Fruit fly (Drosophila melanogaster) whole organism, embryonic: Measurements from ENCODE around the gene Art1.

Experiments
- Bteb2 ChIP-seq: fragments of 200-800 bp; sonication (Bioruptor generic); optimal IDR thresholded peaks from 2 replicates; lab custom pipeline; 2016; ENCODE audit warnings: missing biosample characterization, missing genetic modification characterization
- CG11093 ChIP-seq: fragments of 200-800 bp; sonication (Bioruptor generic); IDR thresholded peaks from 3 replicates; pipeline ENCODE4 v1.3.6; 2022; ENCODE audit warnings: missing biosample characterization, missing genetic modification characterization
- CG12299 ChIP-seq: fragments of 200-800 bp; sonication (Bioruptor generic); optimal IDR thresholded peaks from 2 replicates; lab custom pipeline; 2018; ENCODE audit warnings: missing biosample characterization, mild to moderate bottlenecking, missing genetic modification characterization
- CG1233 ChIP-seq: fragments of 200-800 bp; sonication (Bioruptor generic); optimal IDR thresholded peaks from 4 replicates; lab custom pipeline; 2018; ENCODE audit warnings: missing biosample characterization, mild to moderate bottlenecking, missing genetic modification characterization
- CG12659 ChIP-seq: fragments of 200-800 bp; sonication (Bioruptor generic); optimal IDR thresholded peaks from 3 replicates; lab custom pipeline; 2017; ENCODE audit warnings: mild to moderate bottlenecking, missing biosample characterization, missing genetic modification reagents, missing genetic modification characterization
- CG15479 ChIP-seq: fragments of 200-800 bp; sonication (Bioruptor generic); optimal IDR thresholded peaks from 3 replicates; lab custom pipeline; 2019; ENCODE audit warnings: missing biosample characterization, mild to moderate bottlenecking, missing genetic modification characterization, moderate library complexity
- CG1647 ChIP-seq: fragments of 200-800 bp; sonication (Bioruptor generic); optimal IDR thresholded peaks from 3 replicates; lab custom pipeline; 2016; ENCODE audit warnings: missing biosample characterization, missing genetic modification characterization
- CG17802 ChIP-seq: fragments of 200-800 bp; sonication (Bioruptor generic); optimal IDR thresholded peaks from 2 replicates; lab custom pipeline; 2018; ENCODE audit warnings: missing biosample characterization, mild to moderate bottlenecking, missing genetic modification characterization, moderate library complexity
- CG18011 ChIP-seq: fragments of 200-800 bp; sonication (Bioruptor generic); optimal IDR thresholded peaks from 2 replicates; lab custom pipeline; 2017; ENCODE audit warnings: missing biosample characterization, missing genetic modification characterization, mild to moderate bottlenecking, moderate library complexity, missing genotype
- CG18599 ChIP-seq: fragments of 200-800 bp; sonication (Bioruptor generic); optimal IDR thresholded peaks from 3 replicates; lab custom pipeline; 2017; ENCODE audit warnings: missing biosample characterization, missing genetic modification characterization, mild to moderate bottlenecking, moderate library complexity, missing genetic modification reagents
- CG3065 ChIP-seq: fragments of 200-800 bp; sonication (Bioruptor generic); optimal IDR thresholded peaks from 2 replicates; lab custom pipeline; 2016; ENCODE audit warnings: missing biosample characterization, missing genetic modification characterization
- CG4424 ChIP-seq: fragments of 200-800 bp; sonication (Bioruptor generic); optimal IDR thresholded peaks from 3 replicates; lab custom pipeline; 2016; ENCODE audit warnings: missing biosample characterization, missing genetic modification characterization
- CG5180 ChIP-seq: fragments of 200-800 bp; sonication (Bioruptor generic); optimal IDR thresholded peaks from 3 replicates; lab custom pipeline; 2017; ENCODE audit warnings: missing biosample characterization, missing genetic modification characterization, mild to moderate bottlenecking, moderate library complexity, missing genetic modification reagents
- CG5953 ChIP-seq: fragments of 200-800 bp; sonication (Bioruptor generic); IDR thresholded peaks from 2 replicates; pipeline ENCODE4 v1.3.6; 2022; ENCODE audit warnings: missing biosample characterization, missing genetic modification characterization
- CG6765 ChIP-seq: fragments of 200-800 bp; sonication (Bioruptor generic); optimal IDR thresholded peaks from 3 replicates; lab custom pipeline; 2017; ENCODE audit warnings: missing biosample characterization, mild to moderate bottlenecking, missing genetic modification characterization
- CTCF ChIP-seq: fragments of 200-800 bp; sonication (Bioruptor generic); optimal IDR thresholded peaks from 2 replicates; lab custom pipeline; 2017; ENCODE audit warnings: missing biosample characterization, mild to moderate bottlenecking, missing genetic modification characterization, moderate library complexity
- D ChIP-seq, 2 experiments: fragments of 200-800 bp in 1 of 2; fragments of >200 bp in 1 of 2; sonication (Bioruptor generic) in 1 of 2; optimal IDR thresholded peaks; 2 replicates in 1 of 2; 3 replicates in 1 of 2; lab custom pipeline; 2017; ENCODE audit warnings: mild to moderate bottlenecking in 1 of 2, missing biosample characterization in 1 of 2, missing genetic modification characterization in 1 of 2, missing genetic modification reagents in 1 of 2
- Dp ChIP-seq: fragments of 200-800 bp; sonication (Bioruptor generic); optimal IDR thresholded peaks from 2 replicates; lab custom pipeline; 2018; ENCODE audit warnings: missing biosample characterization, mild to moderate bottlenecking, missing genetic modification characterization, moderate library complexity
- Ets65A ChIP-seq: fragments of 200-800 bp; sonication (Bioruptor generic); peaks from one replicate; lab custom pipeline; 2016; ENCODE audit warnings: missing biosample characterization, missing genetic modification characterization
- Lpt ChIP-seq: fragments of >200 bp; optimal IDR thresholded peaks from 2 replicates; lab custom pipeline; 2018; ENCODE audit warnings: missing biosample characterization, missing genetic modification characterization
- Neu2 ChIP-seq: fragments of 200-800 bp; sonication (Bioruptor generic); optimal IDR thresholded peaks from 3 replicates; lab custom pipeline; 2016; ENCODE audit warnings: missing biosample characterization, missing genetic modification characterization, borderline replicate concordance
- Ptx1 ChIP-seq: fragments of 200-800 bp; sonication (Bioruptor generic); IDR thresholded peaks from 2 replicates; pipeline ENCODE4 v1.3.6; 2022; ENCODE audit warnings: missing biosample characterization, missing genetic modification characterization
- Side ChIP-seq: fragments of 200-800 bp; sonication (Bioruptor generic); optimal IDR thresholded peaks from 2 replicates; lab custom pipeline; 2016; ENCODE audit warnings: missing biosample characterization, missing genetic modification characterization
- Sox102F ChIP-seq: fragments of 200-800 bp; sonication (Bioruptor generic); optimal IDR thresholded peaks from 2 replicates; lab custom pipeline; 2018; ENCODE audit warnings: missing biosample characterization, mild to moderate bottlenecking, missing genetic modification characterization, moderate library complexity
- Sry-δ ChIP-seq: fragments of 200-800 bp; sonication (Bioruptor generic); optimal IDR thresholded peaks from 2 replicates; lab custom pipeline; 2016; ENCODE audit warnings: missing biosample characterization, missing genetic modification characterization
- ash1 ChIP-seq: fragments of 200-800 bp; sonication (Bioruptor generic); optimal IDR thresholded peaks from 2 replicates; lab custom pipeline; 2018; ENCODE audit warnings: missing biosample characterization, mild to moderate bottlenecking, missing genetic modification characterization
- ato ChIP-seq: fragments of 200-800 bp; sonication (Bioruptor generic); IDR thresholded peaks from 2 replicates; pipeline ENCODE4 v1.3.6; 2022; ENCODE audit warnings: missing biosample characterization, missing genetic modification characterization; ENCODE audit not compliant: partially characterized antibody
- az2 ChIP-seq: fragments of 200-800 bp; sonication (Bioruptor generic); optimal IDR thresholded peaks from 3 replicates; lab custom pipeline; 2016; ENCODE audit warnings: missing biosample characterization, missing genetic modification characterization
- crc ChIP-seq: fragments of 200-800 bp; sonication (Bioruptor generic); optimal IDR thresholded peaks from 2 replicates; lab custom pipeline; 2016; ENCODE audit warnings: missing biosample characterization, missing genetic modification characterization
- esg ChIP-seq: fragments of 200-800 bp; sonication (Bioruptor generic); conservative IDR thresholded peaks from 2 replicates; pipeline ENCODE4 v1.3.6; 2022; ENCODE audit warnings: missing biosample characterization, missing genetic modification characterization
- gcm ChIP-seq: fragments of 200-800 bp; sonication (Bioruptor generic); optimal IDR thresholded peaks from 2 replicates; lab custom pipeline; 2019; ENCODE audit warnings: missing biosample characterization, mild to moderate bottlenecking, missing genetic modification characterization, moderate library complexity
- grau ChIP-seq: fragments of 200-800 bp; optimal IDR thresholded peaks from 3 replicates; lab custom pipeline; 2019; ENCODE audit warnings: missing biosample characterization, mild to moderate bottlenecking, missing genetic modification characterization, moderate library complexity
- her ChIP-seq: fragments of 200-800 bp; sonication (Bioruptor generic); optimal IDR thresholded peaks from 2 replicates; lab custom pipeline; 2016; ENCODE audit warnings: missing biosample characterization, missing genetic modification characterization
- jing ChIP-seq: fragments of 200-800 bp; sonication (Bioruptor generic); optimal IDR thresholded peaks from 2 replicates; lab custom pipeline; 2018; ENCODE audit warnings: missing biosample characterization, mild to moderate bottlenecking, missing genetic modification characterization
- nmo ChIP-seq: fragments of 200-800 bp; sonication (Bioruptor generic); optimal IDR thresholded peaks from 2 replicates; lab custom pipeline; 2018; ENCODE audit warnings: missing biosample characterization, mild to moderate bottlenecking, missing genetic modification characterization, moderate library complexity
- pum ChIP-seq: fragments of 200-800 bp; sonication (Bioruptor generic); optimal IDR thresholded peaks from 2 replicates; lab custom pipeline; 2016; ENCODE audit warnings: missing biosample characterization, missing genetic modification characterization
- repo ChIP-seq: fragments of 200-800 bp; sonication (Bioruptor generic); optimal IDR thresholded peaks from 2 replicates; lab custom pipeline; 2016; ENCODE audit warnings: missing biosample characterization, missing genetic modification characterization
- salm ChIP-seq: fragments of 200-800 bp; sonication (Bioruptor generic); optimal IDR thresholded peaks from 2 replicates; lab custom pipeline; 2018; ENCODE audit warnings: missing biosample characterization, mild to moderate bottlenecking, missing genetic modification characterization
- shn ChIP-seq: fragments of 200-800 bp; sonication (Bioruptor generic); optimal IDR thresholded peaks from 3 replicates; lab custom pipeline; 2016; ENCODE audit warnings: missing biosample characterization, missing genetic modification characterization
- tx ChIP-seq: fragments of 200-800 bp; sonication (Bioruptor generic); optimal IDR thresholded peaks from 2 replicates; lab custom pipeline; 2016; ENCODE audit warnings: missing biosample characterization, missing genetic modification characterization
- vvl ChIP-seq: fragments of 200-800 bp; sonication (Bioruptor generic); IDR thresholded peaks from 2 replicates; pipeline ENCODE4 v1.3.6; 2022; ENCODE audit warnings: missing biosample characterization, missing genetic modification characterization

The Art1 gene

dm6 chr3R:10784058-10784499 is 3.9 kb downstream of the Art1 start, which contains the start of the genes mRpL37 and Rbp1 (continued):
- TF ChIP-seq Neu2 (GFP tag; lab: Kevin White, UChicago) (no peak), CG15479 (GFP tag; lab: Kevin White, UChicago) (no peak), vvl (GFP tag; lab: Robert Waterston, UW) (no peak; the same call in 1 of the 2 replicates), jing (GFP tag; lab: Kevin White, UChicago) (peak; percentile 1), Ptx1 (GFP tag; lab: Robert Waterston, UW) (peak; percentile 91), crc (GFP tag; lab: Kevin White, UChicago) (no peak), grau (tag; lab: Kevin White, UChicago) (peak; percentile 84), CG1647 (GFP tag; lab: Kevin White, UChicago) (peak; percentile 33), her (GFP tag; lab: Kevin White, UChicago) (no peak), CTCF (no peak), Dp (GFP tag; lab: Kevin White, UChicago) (peak; percentile 13), Sox102F (peak; percentile 73), CG11093 (GFP tag; lab: Robert Waterston, UW) (peak; percentile 80; the same call in 2 of the 3 replicates), ato (peak; percentile 30; the same call in 1 of the 2 replicates), CG5953 (GFP tag; lab: Robert Waterston, UW) (no peak), nmo (GFP tag; lab: Kevin White, UChicago) (peak; percentile 92), Bteb2 (GFP tag; lab: Kevin White, UChicago) (peak; percentile 54), CG18011 (GFP tag; lab: Kevin White, UChicago) (peak; percentile 55), az2 (GFP tag; lab: Kevin White, UChicago) (peak; percentile 77), salm (tag; lab: Kevin White, UChicago) (peak; percentile 23), pum (peak; percentile 71), D (optimal IDR thresholded peaks at IDR 0.05; lab: Kevin White, UChicago) (no peak), D (GFP tag; optimal IDR thresholded peaks at IDR 0.05; lab: Kevin White, UChicago) (peak; percentile 62), repo (no peak), esg (peak; percentile 47), Lpt (no peak), tx (GFP tag; lab: Kevin White, UChicago) (no peak), CG17802 (tag; lab: Kevin White, UChicago) (no peak), Sry-δ (GFP tag; lab: Kevin White, UChicago) (peak; percentile 85), CG12659 (GFP tag; lab: Kevin White, UChicago) (peak; percentile 85), CG12299 (tag; lab: Kevin White, UChicago) (peak; percentile 55), CG4424 (GFP tag; lab: Kevin White, UChicago) (peak; percentile 77), CG3065 (GFP tag; lab: Kevin White, UChicago) (peak; percentile 23), Side (GFP tag; lab: Kevin White, UChicago) (no peak), gcm (no peak)

DNA sequence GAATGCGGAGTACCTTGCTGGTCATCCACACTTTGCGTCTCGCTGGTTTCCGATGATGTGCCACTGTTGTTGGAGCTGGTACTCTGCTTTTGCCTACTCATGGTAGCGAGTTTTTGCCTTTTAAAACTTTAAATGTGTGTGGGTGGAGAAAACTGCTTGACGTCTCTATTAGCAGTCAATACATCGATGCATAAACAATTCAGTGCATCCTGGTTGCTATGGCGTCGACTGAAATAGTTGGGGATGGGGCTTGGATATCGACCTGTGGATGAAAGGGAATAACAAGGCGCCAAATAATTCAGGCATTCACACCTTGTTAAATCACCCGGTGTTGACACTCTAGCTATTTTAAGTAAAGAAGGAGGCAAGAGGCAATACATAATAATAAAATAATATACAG is 5.9 kb downstream of the Art1 start, which contains the start of gene CG42633:
CG42633 (minus strand) TSS at position 101 of the 400 bp plus-strand sequence.
- TF ChIP-seq CG1233 (GFP tag; lab: Kevin White, UChicago) = no peak

DNA sequence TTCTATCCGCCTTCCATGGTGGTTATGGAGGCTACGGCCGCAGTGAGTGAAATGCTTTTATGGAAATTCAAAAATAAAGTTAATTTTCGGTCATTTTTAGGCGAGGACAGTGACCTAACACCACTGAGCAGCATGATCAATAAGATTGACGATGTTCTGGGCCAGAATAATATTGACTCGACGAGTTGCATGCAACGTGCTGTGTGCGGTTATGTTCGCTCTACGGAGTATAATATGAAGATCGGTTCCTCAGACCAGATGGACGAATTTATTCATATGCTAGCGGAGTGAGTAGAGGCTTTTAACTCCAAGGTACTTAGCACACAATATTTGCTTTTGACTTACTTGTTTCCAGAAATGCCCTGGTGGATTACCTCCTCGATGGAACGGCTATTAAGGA is 7.9 kb downstream of the Art1 start:
- TF ChIP-seq shn (GFP tag; lab: Kevin White, UChicago) (no peak), CG6765 (no peak), CG18599 (GFP tag; lab: Kevin White, UChicago) (no peak), Ets65A (GFP tag; lab: Kevin White, UChicago) (peak; percentile 69), ash1 (GFP tag; lab: Kevin White, UChicago) (no peak), CG5180 (peak; percentile 67)
